Fruit fly (Drosophila melanogaster): ENCODE data around the gene Ptpa.

DNA sequence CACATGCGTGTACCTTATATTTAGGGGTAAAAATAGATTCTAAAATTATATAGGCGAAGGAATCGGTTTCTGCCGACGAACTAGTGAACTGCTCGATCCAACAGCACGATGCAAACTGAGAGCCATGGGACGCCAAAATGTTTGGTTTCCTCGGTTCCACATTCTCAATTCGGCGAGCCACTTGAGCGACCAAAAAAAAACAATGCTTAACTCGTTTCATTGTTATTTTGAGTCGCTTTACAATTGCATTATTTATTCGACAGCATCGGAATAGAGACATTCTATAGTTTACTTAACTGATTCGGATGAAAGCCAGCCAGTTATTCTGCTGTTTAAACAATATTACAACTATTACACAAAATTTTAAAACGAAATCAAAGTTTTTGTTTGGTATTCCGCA, 1.2 kb upstream of the Ptpa start, which contains the start of gene CG15412:
- TF ChIP-seq CTCF (optimal IDR thresholded peaks at IDR 0.05) (no peak), CG8478 (optimal IDR thresholded peaks at IDR 0.05) (no peak)

All from S2 (cell line).